Fruit fly (Drosophila melanogaster): Measurements from ENCODE around the gene TfIIA-L.

The TfIIA-L gene

dm6 chr3R:27244412-27244741, 6.5 kb upstream of the TfIIA-L start (continued):
- TF ChIP-seq Dfd (GFP tag; optimal IDR thresholded peaks at IDR 0.05) (no peak), PHDP (tag; optimal IDR thresholded peaks at IDR 0.05) (no peak), CG31441 (GFP tag; IDR thresholded peaks at IDR 0.05) (no peak), CG12155 (GFP tag; optimal IDR thresholded peaks at IDR 0.05) (no peak), row (GFP tag; IDR thresholded peaks at IDR 0.05) (peak; percentile 26; the same call in 2 of the 3 replicates)

dm6 chr3R:27244742-27245400, 6.0 kb upstream of the TfIIA-L start, which contains the start of gene CG18766:
Gene CG18766 (minus strand): TSS chr3R:27245249.
- no peak for TF ChIP-seq pita (GFP tag; optimal IDR thresholded peaks at IDR 0.05)
- TF ChIP-seq CG1603 (tag; optimal IDR thresholded peaks at IDR 0.05): peak; percentile 79
- peak; percentile 3 for TF ChIP-seq Spps (tag; optimal IDR thresholded peaks at IDR 0.05)
- TF ChIP-seq phol (tag; optimal IDR thresholded peaks at IDR 0.05): peak; percentile 40
- TF ChIP-seq gsb-n (tag; optimal IDR thresholded peaks at IDR 0.05): peak; percentile 5
- TF ChIP-seq HLH3B (GFP tag; IDR thresholded peaks at IDR 0.05): no peak
- TF ChIP-seq CG34422 (GFP tag; IDR thresholded peaks at IDR 0.05): peak; percentile 58; the same call in 1 of the 3 replicates
- peak; percentile 20 for TF ChIP-seq corto (GFP tag; optimal IDR thresholded peaks at IDR 0.05)
- peak; percentile 19 for TF ChIP-seq CG30403 (GFP tag; optimal IDR thresholded peaks at IDR 0.05)
- peak; percentile 12 for TF ChIP-seq CG15269 (tag; optimal IDR thresholded peaks at IDR 0.05)
- peak; percentile 11 for TF ChIP-seq CG6854 (GFP tag; optimal IDR thresholded peaks at IDR 0.05)
- no peak for TF ChIP-seq CG7786 (GFP tag; optimal IDR thresholded peaks at IDR 0.05)
- no peak; the same call in 1 of the 2 replicates for TF ChIP-seq CG32532 (GFP tag; IDR thresholded peaks at IDR 0.05)
- peak; percentile 77 for TF ChIP-seq Myb (GFP tag; optimal IDR thresholded peaks at IDR 0.05)
- TF ChIP-seq pros (GFP tag; optimal IDR thresholded peaks at IDR 0.05): peak; percentile 4
- TF ChIP-seq ato (GFP tag; IDR thresholded peaks at IDR 0.05; ENCODE audit: partially characterized antibody): peak; percentile 42; the same call in 1 of the 2 replicates
- peak; percentile 15 for TF ChIP-seq Chrac-16 (GFP tag; optimal IDR thresholded peaks at IDR 0.05)
- no peak for TF ChIP-seq BtbVII (GFP tag; optimal IDR thresholded peaks at IDR 0.05)
- peak; percentile 90 for TF ChIP-seq Med (GFP tag)
- peak; percentile 15 for TF ChIP-seq jumu (GFP tag; optimal IDR thresholded peaks at IDR 0.05)
- peak; percentile 6 for TF ChIP-seq CG7987 (GFP tag; optimal IDR thresholded peaks at IDR 0.05)
- peak; percentile 4 for TF ChIP-seq CG18599 (GFP tag; optimal IDR thresholded peaks at IDR 0.05)
- peak; percentile 86 for TF ChIP-seq HmgD (GFP tag; optimal IDR thresholded peaks at IDR 0.05)
- TF ChIP-seq ERR (GFP tag; optimal IDR thresholded peaks at IDR 0.05): peak; percentile 45
- peak; percentile 12 for TF ChIP-seq CG10267 (tag; optimal IDR thresholded peaks at IDR 0.05)
- TF ChIP-seq Awh (GFP tag; IDR thresholded peaks at IDR 0.05): 0 out of 2 replicates have a peak, but pooled peaks have one; percentile 24
- peak; percentile 94 for TF ChIP-seq YL-1 (GFP tag; optimal IDR thresholded peaks at IDR 0.05)
- peak; percentile 52 for TF ChIP-seq nmo (GFP tag; optimal IDR thresholded peaks at IDR 0.05)
- peak; percentile 54 for TF ChIP-seq mam (GFP tag; optimal IDR thresholded peaks at IDR 0.05)
- TF ChIP-seq tna (GFP tag; IDR thresholded peaks at IDR 0.05; ENCODE audit: partially characterized antibody): no peak
- no peak for TF ChIP-seq vnd (GFP tag; IDR thresholded peaks at IDR 0.05; ENCODE audit: partially characterized antibody)
- TF ChIP-seq CG17361 (GFP tag; IDR thresholded peaks at IDR 0.05): peak; percentile 33; the same call in 1 of the 3 replicates
- TF ChIP-seq pb (GFP tag; optimal IDR thresholded peaks at IDR 0.05): peak; percentile 56
- peak; percentile 47; the same call in 1 of the 2 replicates for TF ChIP-seq CG13287 (GFP tag; IDR thresholded peaks at IDR 0.05; ENCODE audit: partially characterized antibody)
- peak; percentile 41; the same call in 1 of the 2 replicates for TF ChIP-seq Bgb (GFP tag; IDR thresholded peaks at IDR 0.05; ENCODE audit: partially characterized antibody)
- TF ChIP-seq Dad (GFP tag; optimal IDR thresholded peaks at IDR 0.05): no peak
- TF ChIP-seq CG17186 (GFP tag; optimal IDR thresholded peaks at IDR 0.05): peak; percentile 84
- TF ChIP-seq gro (GFP tag; optimal IDR thresholded peaks at IDR 0.05): peak; percentile 56
- TF ChIP-seq lmd (GFP tag; IDR thresholded peaks at IDR 0.05): peak; percentile 34; the same call in 1 of the 2 replicates
- TF ChIP-seq E2f1 (GFP tag; IDR thresholded peaks at IDR 0.05): 0 out of 2 replicates have a peak, but pooled peaks have one; percentile 20
- TF ChIP-seq lov (optimal IDR thresholded peaks at IDR 0.05): no peak
- 0 out of 3 replicates have a peak, but pooled peaks have one; percentile 30 for TF ChIP-seq lov (GFP tag; IDR thresholded peaks at IDR 0.05)
- TF ChIP-seq zen (tag; optimal IDR thresholded peaks at IDR 0.05): peak; percentile 55

Measured in whole organism, embryonic.